Worm (Caenorhabditis elegans) whole organism, mixed stage, embryonic: Measurements from ENCODE around the gene C28D4.5.
"Not testable (repeated sequence)": the region's sequence is repeated elsewhere in the genome, so short reads cannot be mapped to it uniquely, and the experiment has no call there.

Source experiments
- M03D4.4 ChIP-seq: sonication (generic microtip); optimal IDR thresholded peaks from 2 replicates; lab custom pipeline; 2017; ENCODE audit warnings: mild to moderate bottlenecking, missing genetic modification characterization, missing compliant biosample characterization
- blmp-1 ChIP-seq: fragments of 150-350 bp; optimal IDR thresholded peaks from 2 replicates; lab custom pipeline; 2014; ENCODE audit warnings: missing biosample characterization, missing genetic modification characterization
- ceh-39 ChIP-seq: fragments of 150-350 bp; optimal IDR thresholded peaks from 2 replicates; lab custom pipeline; 2014; ENCODE audit warnings: missing biosample characterization, missing genetic modification characterization
- ceh-43 ChIP-seq: fragments of 200-800 bp; sonication (Bioruptor generic); optimal IDR thresholded peaks from 2 replicates; lab custom pipeline; 2018; ENCODE audit warnings: mild to moderate bottlenecking, missing genetic modification characterization, moderate library complexity, missing compliant biosample characterization
- ceh-83 ChIP-seq: fragments of 200-800 bp; sonication (Bioruptor generic); optimal IDR thresholded peaks from 2 replicates; lab custom pipeline; 2018; ENCODE audit warnings: mild to moderate bottlenecking, missing genetic modification characterization, missing compliant biosample characterization
- ces-1 ChIP-seq: fragments of 150-350 bp; optimal IDR thresholded peaks from 2 replicates; lab custom pipeline; 2014; ENCODE audit warnings: missing biosample characterization, missing genetic modification reagents, missing genetic modification characterization
- cnd-1 ChIP-seq: fragments of 200-800 bp; sonication (Bioruptor generic); optimal IDR thresholded peaks from 2 replicates; lab custom pipeline; 2018; ENCODE audit warnings: mild to moderate bottlenecking, missing genetic modification characterization, missing compliant biosample characterization
- drap-1 ChIP-seq: fragments of 200-800 bp; sonication (Bioruptor generic); optimal IDR thresholded peaks from 3 replicates; lab custom pipeline; 2018; ENCODE audit warnings: mild to moderate bottlenecking, missing genetic modification characterization, missing compliant biosample characterization
- elt-1 ChIP-seq: sonication (generic microtip); optimal IDR thresholded peaks from 2 replicates; lab custom pipeline; 2017; ENCODE audit warnings: missing genetic modification characterization, mild to moderate bottlenecking, missing compliant biosample characterization, antibody characterized with exemption, moderate library complexity, borderline replicate concordance; ENCODE audit not compliant: insufficient read depth
- elt-3 ChIP-seq: fragments of 150-350 bp; optimal IDR thresholded peaks from 2 replicates; lab custom pipeline; 2014; ENCODE audit warnings: missing biosample characterization, missing genetic modification characterization
- flh-1 ChIP-seq: fragments of 200-800 bp; sonication (Bioruptor generic); optimal IDR thresholded peaks from 2 replicates; lab custom pipeline; 2018; ENCODE audit warnings: mild to moderate bottlenecking, missing genetic modification characterization, moderate library complexity, missing compliant biosample characterization
- ham-2 ChIP-seq: fragments of 200-800 bp; sonication (Bioruptor generic); optimal IDR thresholded peaks from 2 replicates; lab custom pipeline; 2018; ENCODE audit warnings: mild to moderate bottlenecking, missing genetic modification characterization, missing compliant biosample characterization
- hlh-1 ChIP-seq: fragments of 150-350 bp; optimal IDR thresholded peaks from 2 replicates; lab custom pipeline; 2014; ENCODE audit warnings: missing biosample characterization, missing genetic modification reagents, missing genetic modification characterization
- lin-13 ChIP-seq: fragments of 150-350 bp; optimal IDR thresholded peaks from 2 replicates; lab custom pipeline; 2014; ENCODE audit warnings: missing biosample characterization, missing genetic modification characterization
- lin-32 ChIP-seq: fragments of 200-800 bp; sonication (Bioruptor generic); optimal IDR thresholded peaks from 2 replicates; lab custom pipeline; 2018; ENCODE audit warnings: mild to moderate bottlenecking, missing genetic modification characterization, missing compliant biosample characterization
- lsy-2 ChIP-seq: fragments of 150-350 bp; optimal IDR thresholded peaks from 2 replicates; lab custom pipeline; 2014; ENCODE audit warnings: missing biosample characterization, missing genetic modification characterization
- mab-5 ChIP-seq: fragments of 150-350 bp; optimal IDR thresholded peaks from 2 replicates; lab custom pipeline; 2014; ENCODE audit warnings: missing biosample characterization, missing genetic modification characterization
- mep-1 ChIP-seq: fragments of 150-350 bp; optimal IDR thresholded peaks from 2 replicates; lab custom pipeline; 2017; ENCODE audit warnings: missing biosample characterization, missing genetic modification reagents, missing genetic modification characterization, inconsistent platforms
- mls-2 ChIP-seq: sonication (generic microtip); optimal IDR thresholded peaks from 2 replicates; lab custom pipeline; 2016; ENCODE audit warnings: mild to moderate bottlenecking, missing genetic modification characterization, moderate library complexity, missing compliant biosample characterization
- nhr-12 ChIP-seq: fragments of 150-350 bp; optimal IDR thresholded peaks from 2 replicates; lab custom pipeline; 2014; ENCODE audit warnings: missing biosample characterization, missing genetic modification characterization
- nhr-2 ChIP-seq: fragments of 150-350 bp; optimal IDR thresholded peaks from 2 replicates; lab custom pipeline; 2014; ENCODE audit warnings: missing biosample characterization, missing genetic modification characterization
- nhr-237 ChIP-seq: fragments of 150-350 bp; optimal IDR thresholded peaks from 2 replicates; lab custom pipeline; 2014; ENCODE audit warnings: missing biosample characterization, missing genetic modification characterization
- nhr-28 ChIP-seq: fragments of 150-350 bp; optimal IDR thresholded peaks from 2 replicates; lab custom pipeline; 2014; ENCODE audit warnings: missing biosample characterization, missing genetic modification characterization
- nhr-76 ChIP-seq: sonication (generic microtip); optimal IDR thresholded peaks from 2 replicates; lab custom pipeline; 2017; ENCODE audit warnings: missing biosample characterization, missing genetic modification characterization
- pha-4 ChIP-seq: fragments of 150-350 bp; optimal IDR thresholded peaks from 2 replicates; lab custom pipeline; 2018; ENCODE audit warnings: missing biosample characterization, missing genetic modification reagents, missing genetic modification characterization
- sem-2 ChIP-seq: fragments of 200-800 bp; sonication (Bioruptor generic); optimal IDR thresholded peaks from 2 replicates; lab custom pipeline; 2018; ENCODE audit warnings: mild to moderate bottlenecking, missing genetic modification characterization, missing compliant biosample characterization
- snpc-4 ChIP-seq: fragments of 150-350 bp; optimal IDR thresholded peaks from 2 replicates; lab custom pipeline; 2014; ENCODE audit warnings: missing biosample characterization, missing genetic modification characterization
- sptf-1 ChIP-seq: sonication (generic microtip); optimal IDR thresholded peaks from 2 replicates; lab custom pipeline; 2017; ENCODE audit warnings: mild to moderate bottlenecking, missing genetic modification characterization, moderate library complexity, missing compliant biosample characterization
- tbx-8 ChIP-seq: fragments of 200-800 bp; sonication (Bioruptor generic); optimal IDR thresholded peaks from 2 replicates; lab custom pipeline; 2018; ENCODE audit warnings: mild to moderate bottlenecking, missing genetic modification characterization, moderate library complexity, missing compliant biosample characterization
- unc-120 ChIP-seq: sonication (generic microtip); optimal IDR thresholded peaks from 2 replicates; lab custom pipeline; 2017; ENCODE audit warnings: missing genetic modification characterization, missing compliant biosample characterization; ENCODE audit not compliant: poor library complexity, severe bottlenecking
- unc-39 ChIP-seq: fragments of 150-350 bp; optimal IDR thresholded peaks from 2 replicates; lab custom pipeline; 2014; ENCODE audit warnings: missing biosample characterization, missing genetic modification characterization
- unc-62 ChIP-seq: fragments of 150-350 bp; optimal IDR thresholded peaks from 2 replicates; lab custom pipeline; 2014; ENCODE audit warnings: missing biosample characterization, missing genetic modification reagents, missing genetic modification characterization
- zip-8 ChIP-seq: fragments of 150-350 bp; optimal IDR thresholded peaks from 2 replicates; lab custom pipeline; 2014; ENCODE audit warnings: missing biosample characterization, missing genetic modification characterization

Gene C28D4.5

ce11 chrIV:9769746-9770145 is 23.1 kb upstream of the C28D4.5 start, which contains the start of gene msp-78:
Gene msp-78 (plus strand): TSS chrIV:9770046.
- TF ChIP-seq unc-62; unc-39 (tag; lab: Kevin White, UChicago); nhr-76 (tag; lab: Kevin White, UChicago): not testable (repeated sequence)

DNA sequence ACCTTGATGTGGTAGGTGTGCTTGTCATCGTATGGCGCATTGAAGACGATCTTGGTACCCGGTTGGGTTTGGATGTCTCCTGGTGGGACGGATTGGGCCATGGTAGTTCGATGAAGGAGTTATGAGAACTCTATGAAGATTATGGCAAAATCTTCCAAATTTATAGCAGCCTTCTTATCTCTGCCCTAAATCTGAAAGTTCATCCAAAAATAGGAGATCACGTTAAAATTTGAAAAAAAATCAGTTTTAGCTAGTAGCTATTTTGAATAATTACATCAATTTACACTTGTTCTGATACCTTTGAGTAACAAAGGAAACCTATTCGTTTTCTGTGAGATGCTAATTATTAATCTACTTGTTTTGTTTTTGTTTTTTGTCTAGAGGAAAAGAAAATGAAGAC is 20.4 kb upstream of the C28D4.5 start, which contains the start of gene msp-79:
Gene msp-79, minus strand, starts transcription at position 101 of the 400 bp plus-strand sequence.
- not testable (repeated sequence) for TF ChIP-seq sem-2 (GFP tag; lab: Kevin White, UChicago); tbx-8 (GFP tag; lab: Kevin White, UChicago); unc-39 (tag; lab: Kevin White, UChicago)

ce11 chrIV:9766250-9766649 is 19.6 kb upstream of the C28D4.5 start, which contains the start of gene ssp-36:
Gene ssp-36 (minus strand): TSS chrIV:9766350.
- TF ChIP-seq drap-1 (GFP tag; lab: Kevin White, UChicago) (no peak), mep-1 (no peak), mls-2 (tag; lab: Kevin White, UChicago) (no peak), nhr-237 (no peak), nhr-76 (tag; lab: Kevin White, UChicago) (no peak), tbx-8 (GFP tag; lab: Kevin White, UChicago) (no peak), unc-62 (no peak), ceh-83 (GFP tag; lab: Kevin White, UChicago) (no peak), hlh-1 (tag; lab: Kevin White, UChicago) (no peak), unc-39 (tag; lab: Kevin White, UChicago) (no peak), nhr-28 (tag; lab: Kevin White, UChicago) (no peak), snpc-4 (tag; lab: Kevin White, UChicago) (no peak), lin-13 (tag; lab: Kevin White, UChicago) (no peak), elt-3 (no peak), ceh-39 (tag; lab: Kevin White, UChicago) (no peak), ces-1 (GFP tag; lab: Kevin White, UChicago) (no peak), ceh-43 (GFP tag; lab: Kevin White, UChicago) (no peak), nhr-2 (tag; lab: Kevin White, UChicago) (no peak), zip-8 (tag; lab: Kevin White, UChicago) (no peak)
- TF ChIP-seq, all 35 proteins: peak for 0

ce11 chrIV:9762667-9763173 is 16.1 kb upstream of the C28D4.5 start:
- TF ChIP-seq ham-2 (GFP tag; lab: Kevin White, UChicago) (no peak), nhr-12 (tag; lab: Kevin White, UChicago) (no peak), unc-120 (tag; lab: Kevin White, UChicago) (no peak), mab-5 (tag; lab: Kevin White, UChicago) (no peak), nhr-237 (no peak), blmp-1 (tag; lab: Kevin White, UChicago) (no peak), elt-1 (tag; lab: Kevin White, UChicago) (no peak), ceh-43 (GFP tag; lab: Kevin White, UChicago) (no peak), zip-8 (tag; lab: Kevin White, UChicago) (no peak), unc-39 (tag; lab: Kevin White, UChicago) (no peak)

DNA sequence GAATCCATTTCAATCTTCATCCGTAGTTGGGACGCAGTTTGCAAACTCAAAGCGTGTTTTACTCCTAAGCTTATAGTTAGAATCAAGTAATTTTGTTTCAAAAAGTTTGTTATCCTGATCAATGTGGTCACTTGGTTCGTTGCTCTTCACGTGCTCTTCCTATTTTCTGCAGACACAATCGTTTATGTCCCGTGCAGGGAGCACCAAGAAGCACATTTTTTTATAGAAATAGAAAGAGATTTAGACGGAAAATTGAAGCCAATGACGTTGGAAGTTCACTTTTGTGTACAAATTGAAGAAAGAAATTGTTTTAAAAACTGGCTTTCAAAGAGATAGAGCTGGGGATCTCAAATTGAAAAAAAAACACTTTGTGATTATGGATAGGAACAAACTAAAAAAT is 15.1 kb upstream of the C28D4.5 start:
- TF ChIP-seq pha-4 (no peak), nhr-28 (tag; lab: Kevin White, UChicago) (no peak), nhr-237 (no peak)

- TF ChIP-seq unc-62, result no peak
- no peak for TF ChIP-seq nhr-2 (tag; lab: Kevin White, UChicago)
- TF ChIP-seq elt-3, result no peak
- TF ChIP-seq unc-120 (tag; lab: Kevin White, UChicago), result no peak
- no peak for TF ChIP-seq mep-1
- no peak for TF ChIP-seq cnd-1
- no peak for TF ChIP-seq snpc-4 (tag; lab: Kevin White, UChicago)
- no peak for TF ChIP-seq lsy-2
- TF ChIP-seq sptf-1 (tag; lab: Kevin White, UChicago), result no peak
- no peak for TF ChIP-seq hlh-1 (tag; lab: Kevin White, UChicago)
- TF ChIP-seq M03D4.4, result no peak
- TF ChIP-seq pha-4, result no peak
- TF ChIP-seq ham-2 (GFP tag; lab: Kevin White, UChicago), result no peak
- TF ChIP-seq nhr-12 (tag; lab: Kevin White, UChicago), result no peak
- TF ChIP-seq lin-32 (GFP tag; lab: Kevin White, UChicago), result no peak
- TF ChIP-seq flh-1 (GFP tag; lab: Kevin White, UChicago), result no peak
- TF ChIP-seq blmp-1 (tag; lab: Kevin White, UChicago), result no peak
- no peak for TF ChIP-seq drap-1 (GFP tag; lab: Kevin White, UChicago)
Measured at ce11 chrIV:9757425-9757740, 10.7 kb upstream of the C28D4.5 start, which contains the start of gene nhr-97. Gene nhr-97 (plus strand): TSS chrIV:9757641.
